Fruit fly (Drosophila melanogaster) whole organism, embryonic: Measurements from ENCODE around the gene CG10996.
A peak's percentile ranks its signal among the peaks of the same experiment; 100 is the strongest.

Experiments used
- Blimp-1 ChIP-seq: fragments of 200-800 bp; sonication (Bioruptor generic); optimal IDR thresholded peaks from 3 replicates; lab custom pipeline; 2018; ENCODE audit warnings: missing biosample characterization, missing genetic modification characterization, mild to moderate bottlenecking, moderate library complexity, missing genetic modification reagents
- CG10431 ChIP-seq: fragments of 200-800 bp; sonication (Bioruptor generic); optimal IDR thresholded peaks from 3 replicates; lab custom pipeline; 2018; ENCODE audit warnings: missing biosample characterization, mild to moderate bottlenecking, missing genetic modification characterization
- CG11398 ChIP-seq: fragments of 200-800 bp; sonication (Bioruptor generic); optimal IDR thresholded peaks from 2 replicates; lab custom pipeline; 2016; ENCODE audit warnings: missing biosample characterization, missing genetic modification characterization
- CG12299 ChIP-seq: fragments of 200-800 bp; sonication (Bioruptor generic); optimal IDR thresholded peaks from 2 replicates; lab custom pipeline; 2018; ENCODE audit warnings: missing biosample characterization, mild to moderate bottlenecking, missing genetic modification characterization
- CG1233 ChIP-seq: fragments of 200-800 bp; sonication (Bioruptor generic); optimal IDR thresholded peaks from 4 replicates; lab custom pipeline; 2018; ENCODE audit warnings: missing biosample characterization, mild to moderate bottlenecking, missing genetic modification characterization
- CG12659 ChIP-seq: fragments of 200-800 bp; sonication (Bioruptor generic); optimal IDR thresholded peaks from 3 replicates; lab custom pipeline; 2017; ENCODE audit warnings: mild to moderate bottlenecking, missing biosample characterization, missing genetic modification reagents, missing genetic modification characterization
- CG14014 ChIP-seq: fragments of 200-800 bp; sonication (Bioruptor generic); IDR thresholded peaks from 2 replicates; pipeline ENCODE4 v1.3.6; 2022; ENCODE audit warnings: missing biosample characterization, missing genetic modification characterization
- CG14710 ChIP-seq: fragments of 200-800 bp; sonication (Bioruptor generic); optimal IDR thresholded peaks from 3 replicates; lab custom pipeline; 2019; ENCODE audit warnings: missing biosample characterization, mild to moderate bottlenecking, missing genetic modification characterization, moderate library complexity
- CG1529 ChIP-seq: fragments of 200-800 bp; sonication (Bioruptor generic); optimal IDR thresholded peaks from 3 replicates; lab custom pipeline; 2018; ENCODE audit warnings: missing biosample characterization, missing genetic modification characterization
- CG2199 ChIP-seq: fragments of 200-800 bp; sonication (Bioruptor generic); IDR thresholded peaks from 3 replicates; pipeline ENCODE4 v1.3.6; 2022; ENCODE audit warnings: missing biosample characterization, missing genetic modification characterization
- CG30020 ChIP-seq: fragments of 200-800 bp; optimal IDR thresholded peaks from 2 replicates; lab custom pipeline; 2019; ENCODE audit warnings: missing biosample characterization, mild to moderate bottlenecking, missing genetic modification characterization, moderate library complexity
- CG33557 ChIP-seq: fragments of 200-800 bp; sonication (Bioruptor generic); optimal IDR thresholded peaks from 2 replicates; lab custom pipeline; 2019; ENCODE audit warnings: missing biosample characterization, mild to moderate bottlenecking, missing genetic modification characterization, moderate library complexity
- CG4328 ChIP-seq: fragments of 200-800 bp; sonication (Bioruptor generic); optimal IDR thresholded peaks from 3 replicates; lab custom pipeline; 2017; ENCODE audit warnings: missing biosample characterization, missing genetic modification reagents, missing genetic modification characterization
- CG4820 ChIP-seq: fragments of 200-800 bp; sonication (Bioruptor generic); optimal IDR thresholded peaks from 3 replicates; lab custom pipeline; 2016; ENCODE audit warnings: missing biosample characterization, missing genetic modification characterization
- CG7786 ChIP-seq: fragments of 200-800 bp; sonication (Bioruptor generic); optimal IDR thresholded peaks from 2 replicates; lab custom pipeline; 2016; ENCODE audit warnings: missing biosample characterization, missing genetic modification characterization
- CG8359 ChIP-seq: fragments of 200-800 bp; sonication (Bioruptor generic); optimal IDR thresholded peaks from 2 replicates; lab custom pipeline; 2017; ENCODE audit warnings: missing biosample characterization, mild to moderate bottlenecking, missing genetic modification characterization, borderline replicate concordance
- CG8924 ChIP-seq: fragments of 200-800 bp; optimal IDR thresholded peaks from 3 replicates; lab custom pipeline; 2019; ENCODE audit warnings: missing biosample characterization, mild to moderate bottlenecking, missing genetic modification characterization, moderate library complexity
- CHES-1-like ChIP-seq: fragments of 200-800 bp; sonication (Bioruptor generic); optimal IDR thresholded peaks from 2 replicates; lab custom pipeline; 2016; ENCODE audit warnings: missing biosample characterization, missing genetic modification characterization
- D ChIP-seq, 2 experiments: fragments of 200-800 bp in 1 of 2; fragments of >200 bp in 1 of 2; sonication (Bioruptor generic) in 1 of 2; optimal IDR thresholded peaks; 2 replicates in 1 of 2; 3 replicates in 1 of 2; lab custom pipeline; 2017; ENCODE audit warnings: mild to moderate bottlenecking in 1 of 2, missing biosample characterization in 1 of 2, missing genetic modification characterization in 1 of 2, missing genetic modification reagents in 1 of 2
- Dref ChIP-seq: fragments of 200-800 bp; sonication (Bioruptor generic); IDR thresholded peaks from 2 replicates; pipeline ENCODE4 v1.3.6; 2022; ENCODE audit warnings: missing biosample characterization, missing genetic modification characterization
- Drgx ChIP-seq: fragments of 200-800 bp; sonication (Bioruptor generic); IDR thresholded peaks from 2 replicates; pipeline ENCODE4 v1.3.6; 2022; ENCODE audit warnings: missing biosample characterization, missing genetic modification characterization
- GATAe ChIP-seq: fragments of 200-800 bp; sonication (Bioruptor generic); conservative IDR thresholded peaks from 2 replicates; pipeline ENCODE4 v1.3.6; 2022; ENCODE audit warnings: missing biosample characterization, missing genetic modification characterization
- Hmx ChIP-seq: fragments of 200-800 bp; sonication (Bioruptor generic); optimal IDR thresholded peaks from 2 replicates; lab custom pipeline; 2016; ENCODE audit warnings: missing biosample characterization, missing genetic modification characterization
- Meics ChIP-seq: fragments of 200-800 bp; sonication (Bioruptor generic); optimal IDR thresholded peaks from 2 replicates; lab custom pipeline; 2017; ENCODE audit warnings: missing biosample characterization, mild to moderate bottlenecking, missing genetic modification characterization
- Pdp1 ChIP-seq, 2 experiments: fragments of 200-800 bp; sonication (Bioruptor generic); optimal IDR thresholded peaks; 3 replicates each; lab custom pipeline; 2016; ENCODE audit warnings: missing biosample characterization in 2 of 2, missing genetic modification characterization in 2 of 2, mild to moderate bottlenecking in 1 of 2, moderate library complexity in 1 of 2
- amos ChIP-seq: fragments of 200-800 bp; sonication (Bioruptor generic); IDR thresholded peaks from 2 replicates; pipeline ENCODE4 v1.3.6; 2022; ENCODE audit warnings: missing biosample characterization, missing genetic modification characterization; ENCODE audit not compliant: partially characterized antibody
- aop ChIP-seq: fragments of 200-800 bp; sonication (Bioruptor generic); IDR thresholded peaks from 2 replicates; pipeline ENCODE4 v1.3.6; 2022; ENCODE audit warnings: missing biosample characterization, missing genetic modification characterization
- caup ChIP-seq: fragments of 200-800 bp; sonication (Bioruptor generic); optimal IDR thresholded peaks from 3 replicates; lab custom pipeline; 2017; ENCODE audit warnings: missing biosample characterization, mild to moderate bottlenecking, missing genetic modification characterization, moderate library complexity; ENCODE audit not compliant: severe bottlenecking
- cg ChIP-seq: fragments of 200-800 bp; sonication (Bioruptor generic); optimal IDR thresholded peaks from 3 replicates; lab custom pipeline; 2019; ENCODE audit warnings: missing biosample characterization, mild to moderate bottlenecking, missing genetic modification characterization, moderate library complexity
- exex ChIP-seq: fragments of 200-800 bp; sonication (Bioruptor generic); optimal IDR thresholded peaks from 4 replicates; lab custom pipeline; 2018; ENCODE audit warnings: missing biosample characterization, mild to moderate bottlenecking, missing genetic modification characterization, moderate library complexity
- jumu ChIP-seq: fragments of 200-800 bp; sonication (Bioruptor generic); optimal IDR thresholded peaks from 3 replicates; lab custom pipeline; 2016; ENCODE audit warnings: missing biosample characterization, missing genetic modification characterization
- kni ChIP-seq: fragments of 200-800 bp; sonication (Bioruptor generic); optimal IDR thresholded peaks from 3 replicates; lab custom pipeline; 2017; ENCODE audit warnings: mild to moderate bottlenecking, missing biosample characterization, missing genetic modification reagents, missing genetic modification characterization
- lab ChIP-seq: fragments of 200-800 bp; sonication (Bioruptor generic); optimal IDR thresholded peaks from 3 replicates; lab custom pipeline; 2017; ENCODE audit warnings: missing biosample characterization, missing genetic modification characterization, mild to moderate bottlenecking, moderate library complexity, missing genetic modification reagents
- mirr ChIP-seq: fragments of 200-800 bp; sonication (Bioruptor generic); optimal IDR thresholded peaks from 3 replicates; lab custom pipeline; 2018; ENCODE audit warnings: missing biosample characterization, mild to moderate bottlenecking, missing genetic modification characterization
- nau ChIP-seq: fragments of 200-800 bp; sonication (Bioruptor generic); optimal IDR thresholded peaks from 3 replicates; lab custom pipeline; 2017; ENCODE audit warnings: missing biosample characterization, mild to moderate bottlenecking, missing genetic modification characterization, missing genetic modification reagents
- sens ChIP-seq: fragments of 200-800 bp; sonication (Bioruptor generic); peaks from one replicate; lab custom pipeline; 2016; ENCODE audit warnings: missing biosample characterization, missing genetic modification characterization
- sr ChIP-seq: fragments of 200-800 bp; sonication (Bioruptor generic); IDR thresholded peaks from 3 replicates; pipeline ENCODE4 v1.3.6; 2022; ENCODE audit warnings: missing biosample characterization, missing genetic modification characterization
- sug ChIP-seq: fragments of 200-800 bp; optimal IDR thresholded peaks from 2 replicates; lab custom pipeline; 2019; ENCODE audit warnings: missing biosample characterization, mild to moderate bottlenecking, missing genetic modification characterization, moderate library complexity
- usp ChIP-seq: fragments of >200 bp; optimal IDR thresholded peaks from 2 replicates; lab custom pipeline; 2017; ENCODE audit warnings: missing biosample characterization, missing genetic modification characterization

CG10996 gene

dm6 chrX:13820310-13821038, 23.0 kb upstream of the CG10996 start (continued):
- TF ChIP-seq nau: no peak
- TF ChIP-seq CG2199: no peak
- TF ChIP-seq jumu (GFP tag; lab: Kevin White, UChicago): no peak
- TF ChIP-seq mirr: no peak
- no peak for TF ChIP-seq Dref (GFP tag; lab: Robert Waterston, UW)
- no peak for TF ChIP-seq CG4820 (GFP tag; lab: Kevin White, UChicago)
- no peak for TF ChIP-seq CG4328 (GFP tag; lab: Kevin White, UChicago)
- TF ChIP-seq Drgx (GFP tag; lab: Robert Waterston, UW): 0 out of 2 replicates have a peak, but pooled peaks have one; percentile 16
- no peak for TF ChIP-seq Hmx
- TF ChIP-seq amos (GFP tag; lab: Robert Waterston, UW): no peak
- TF ChIP-seq CG30020: no peak
- no peak for TF ChIP-seq CG7786 (GFP tag; lab: Kevin White, UChicago)
- no peak for TF ChIP-seq CG1529 (GFP tag; lab: Kevin White, UChicago)
- peak; percentile 37 for TF ChIP-seq CG1233 (GFP tag; lab: Kevin White, UChicago)
- 0 out of 3 replicates have a peak, but pooled peaks have one; percentile 33 for TF ChIP-seq sr
- TF ChIP-seq CG12659: peak; percentile 16
- no peak for TF ChIP-seq CG8924

- TF ChIP-seq CG33557 (GFP tag; lab: Kevin White, UChicago): peak; percentile 29
- TF ChIP-seq usp: no peak
- peak; percentile 47 for TF ChIP-seq CG10431 (GFP tag; lab: Kevin White, UChicago)
- TF ChIP-seq cg: peak; percentile 12
- TF ChIP-seq Blimp-1 (GFP tag; lab: Kevin White, UChicago): peak; percentile 97
- TF ChIP-seq CG8359 (GFP tag; lab: Kevin White, UChicago): no peak
- TF ChIP-seq sens (GFP tag; lab: Kevin White, UChicago): peak; percentile 9
- peak; percentile 5 for TF ChIP-seq kni (GFP tag; lab: Kevin White, UChicago)
- TF ChIP-seq CHES-1-like (GFP tag; lab: Kevin White, UChicago): no peak
- TF ChIP-seq, all 482 proteins: peak for 6
These were observed 22.2 kb upstream of the CG10996 start for dm6 chrX:13819682-13820081.

dm6 chrX:13818841-13819240, 21.4 kb upstream of the CG10996 start:
- TF ChIP-seq CG14014 (GFP tag; lab: Robert Waterston, UW) (no peak), aop (GFP tag; lab: Robert Waterston, UW) (no peak), caup (GFP tag; lab: Kevin White, UChicago) (no peak), CG12299 (tag; lab: Kevin White, UChicago) (no peak), Meics (GFP tag; lab: Kevin White, UChicago) (no peak), CG11398 (no peak)

dm6 chrX:13818172-13818472, 20.7 kb upstream of the CG10996 start:
- peak in 1 of 2 experiments; percentile 57 for TF ChIP-seq Pdp1 (GFP tag; optimal IDR thresholded peaks at IDR 0.05; lab: Kevin White, UChicago)
- TF ChIP-seq exex (tag; lab: Kevin White, UChicago): peak; percentile 96
- no peak for TF ChIP-seq CG14710 (tag; lab: Kevin White, UChicago)
- peak; percentile 38; the same call in 1 of the 2 replicates for TF ChIP-seq GATAe
- TF ChIP-seq D (optimal IDR thresholded peaks at IDR 0.05; lab: Kevin White, UChicago): no peak
- no peak for TF ChIP-seq D (GFP tag; optimal IDR thresholded peaks at IDR 0.05; lab: Kevin White, UChicago)
- TF ChIP-seq lab: peak; percentile 26
- TF ChIP-seq mirr: peak; percentile 8
- TF ChIP-seq sug: peak; percentile 45
